Fruit fly (Drosophila melanogaster) whole organism, prepupa: ENCODE data around the gene mRpL20.

Experiments used
- Blimp-1 ChIP-seq: fragments of 200-800 bp; sonication (Bioruptor generic); optimal IDR thresholded peaks from 3 replicates; lab custom pipeline; 2017; ENCODE audit warnings: missing biosample characterization, missing genetic modification characterization, mild to moderate bottlenecking, moderate library complexity, missing genetic modification reagents
- CG10631 ChIP-seq: fragments of 200-800 bp; sonication (Bioruptor generic); optimal IDR thresholded peaks from 2 replicates; lab custom pipeline; 2016; ENCODE audit warnings: missing biosample characterization, missing genetic modification characterization
- CG10669 ChIP-seq: fragments of 200-800 bp; sonication (Bioruptor generic); optimal IDR thresholded peaks from 3 replicates; lab custom pipeline; 2018; ENCODE audit warnings: missing biosample characterization, mild to moderate bottlenecking, missing genetic modification characterization, moderate library complexity
- CG11294 ChIP-seq: fragments of 200-800 bp; sonication (Bioruptor generic); IDR thresholded peaks from 2 replicates; pipeline ENCODE4 v1.3.6; 2022; ENCODE audit warnings: missing biosample characterization, missing genetic modification characterization
- CG11902 ChIP-seq: fragments of 200-800 bp; sonication (Bioruptor generic); optimal IDR thresholded peaks from 3 replicates; lab custom pipeline; 2016; ENCODE audit warnings: missing biosample characterization, missing genetic modification characterization
- CG15336 ChIP-seq: fragments of 200-800 bp; sonication (Bioruptor generic); IDR thresholded peaks from 2 replicates; pipeline ENCODE4 v1.3.6; 2022; ENCODE audit warnings: missing biosample characterization, missing genetic modification characterization
- CG1621 ChIP-seq: fragments of 200-800 bp; sonication (Bioruptor generic); optimal IDR thresholded peaks from 3 replicates; lab custom pipeline; 2018; ENCODE audit warnings: missing biosample characterization, mild to moderate bottlenecking, missing genetic modification characterization
- CG16779 ChIP-seq: fragments of 200-800 bp; sonication (Bioruptor generic); optimal IDR thresholded peaks from 3 replicates; lab custom pipeline; 2017; ENCODE audit warnings: missing biosample characterization, mild to moderate bottlenecking, missing genetic modification characterization
- CG3032 ChIP-seq: fragments of 200-800 bp; optimal IDR thresholded peaks from 2 replicates; lab custom pipeline; 2019; ENCODE audit warnings: missing biosample characterization, mild to moderate bottlenecking, missing genetic modification characterization, moderate library complexity
- CG31627 ChIP-seq: fragments of 200-800 bp; sonication (Bioruptor generic); optimal IDR thresholded peaks from 3 replicates; lab custom pipeline; 2016; ENCODE audit warnings: missing biosample characterization, missing genetic modification characterization
- CG32006 ChIP-seq: fragments of 200-800 bp; sonication (Bioruptor generic); optimal IDR thresholded peaks from 3 replicates; lab custom pipeline; 2017; ENCODE audit warnings: missing biosample characterization, mild to moderate bottlenecking, missing genetic modification characterization
- CG34406 ChIP-seq: fragments of 200-800 bp; sonication (Bioruptor generic); optimal IDR thresholded peaks from 3 replicates; lab custom pipeline; 2016; ENCODE audit warnings: missing biosample characterization, missing genetic modification characterization
- CG4318 ChIP-seq: fragments of 200-800 bp; sonication (Bioruptor generic); optimal IDR thresholded peaks from 3 replicates; lab custom pipeline; 2017; ENCODE audit warnings: missing biosample characterization, mild to moderate bottlenecking, missing genetic modification characterization
- CG6163 ChIP-seq: fragments of 200-800 bp; sonication (Bioruptor generic); IDR thresholded peaks from 3 replicates; pipeline ENCODE4 v1.3.6; 2022; ENCODE audit warnings: missing biosample characterization, missing genetic modification characterization
- CG6276 ChIP-seq: fragments of 200-800 bp; sonication (Bioruptor generic); optimal IDR thresholded peaks from 2 replicates; lab custom pipeline; 2017; ENCODE audit warnings: missing biosample characterization, mild to moderate bottlenecking, missing genetic modification characterization
- CG6792 ChIP-seq: fragments of 200-800 bp; sonication (Bioruptor generic); optimal IDR thresholded peaks from 3 replicates; lab custom pipeline; 2016; ENCODE audit warnings: missing biosample characterization, missing genetic modification characterization
- CG6854 ChIP-seq: fragments of 200-800 bp; sonication (Bioruptor generic); optimal IDR thresholded peaks from 2 replicates; lab custom pipeline; 2017; ENCODE audit warnings: missing biosample characterization, mild to moderate bottlenecking, missing genetic modification characterization
- CG7368 ChIP-seq: fragments of 200-800 bp; sonication (Bioruptor generic); optimal IDR thresholded peaks from 3 replicates; lab custom pipeline; 2016; ENCODE audit warnings: missing biosample characterization, missing genetic modification characterization
- CG8119 ChIP-seq: fragments of 200-800 bp; sonication (Bioruptor generic); IDR thresholded peaks from 3 replicates; pipeline ENCODE4 v1.3.6; 2022; ENCODE audit warnings: missing biosample characterization, missing genetic modification characterization
- CG9139 ChIP-seq: fragments of 200-800 bp; sonication (Bioruptor generic); optimal IDR thresholded peaks from 3 replicates; lab custom pipeline; 2017; ENCODE audit warnings: missing biosample characterization, mild to moderate bottlenecking, missing genetic modification characterization
- Eip75B ChIP-seq: fragments of 200-800 bp; sonication (Bioruptor generic); optimal IDR thresholded peaks from 3 replicates; lab custom pipeline; 2016; ENCODE audit warnings: missing biosample characterization, missing genetic modification characterization
- Eip78C ChIP-seq: fragments of 200-800 bp; sonication (Bioruptor generic); peaks from one replicate; lab custom pipeline; 2016; ENCODE audit warnings: missing biosample characterization, missing genetic modification characterization
- Eip93F ChIP-seq: fragments of 200-800 bp; sonication (Bioruptor generic); optimal IDR thresholded peaks from 2 replicates; lab custom pipeline; 2016; ENCODE audit warnings: missing biosample characterization, mild to moderate bottlenecking, missing genetic modification characterization
- Gug ChIP-seq: fragments of 200-800 bp; sonication (Bioruptor generic); IDR thresholded peaks from 2 replicates; pipeline ENCODE4 v1.3.6; 2022; ENCODE audit warnings: missing biosample characterization, missing genetic modification characterization
- Hr38 ChIP-seq: sonication (Bioruptor generic); optimal IDR thresholded peaks from 2 replicates; lab custom pipeline; 2016; ENCODE audit warnings: missing biosample characterization, missing genetic modification characterization
- Hr39 ChIP-seq: fragments of 200-800 bp; sonication (Bioruptor generic); optimal IDR thresholded peaks from 2 replicates; lab custom pipeline; 2016; ENCODE audit warnings: missing biosample characterization, missing genetic modification characterization
- Met ChIP-seq: fragments of 200-800 bp; sonication (Bioruptor generic); optimal IDR thresholded peaks from 3 replicates; lab custom pipeline; 2016; ENCODE audit warnings: missing biosample characterization, missing genetic modification characterization
- OdsH ChIP-seq: fragments of 200-800 bp; sonication (Bioruptor generic); optimal IDR thresholded peaks from 3 replicates; lab custom pipeline; 2016; ENCODE audit warnings: missing biosample characterization, missing genetic modification characterization
- Smox ChIP-seq: fragments of 200-800 bp; sonication (Bioruptor generic); optimal IDR thresholded peaks from 3 replicates; lab custom pipeline; 2016; ENCODE audit warnings: missing biosample characterization, missing genetic modification characterization
- Sox14 ChIP-seq: fragments of 200-800 bp; sonication (Bioruptor generic); optimal IDR thresholded peaks from 3 replicates; lab custom pipeline; 2016; ENCODE audit warnings: missing biosample characterization, missing genetic modification characterization
- Sox15 ChIP-seq: fragments of 200-800 bp; sonication (Bioruptor generic); optimal IDR thresholded peaks from 3 replicates; lab custom pipeline; 2016; ENCODE audit warnings: missing biosample characterization, missing genetic modification characterization
- acj6 ChIP-seq: fragments of 200-800 bp; sonication (Bioruptor generic); optimal IDR thresholded peaks from 3 replicates; lab custom pipeline; 2016; ENCODE audit warnings: missing biosample characterization, missing genetic modification characterization
- cyc ChIP-seq: fragments of 200-800 bp; sonication (Bioruptor generic); optimal IDR thresholded peaks from 3 replicates; lab custom pipeline; 2016; ENCODE audit warnings: missing biosample characterization, missing genetic modification characterization
- dac ChIP-seq: fragments of 200-800 bp; sonication (Bioruptor generic); optimal IDR thresholded peaks from 2 replicates; lab custom pipeline; 2017; ENCODE audit warnings: missing biosample characterization, mild to moderate bottlenecking, missing genetic modification characterization
- dsx ChIP-seq: fragments of 200-800 bp; optimal IDR thresholded peaks from 3 replicates; lab custom pipeline; 2019; ENCODE audit warnings: missing biosample characterization, mild to moderate bottlenecking, missing genetic modification characterization, moderate library complexity; ENCODE audit not compliant: poor library complexity, severe bottlenecking
- eg ChIP-seq: fragments of 200-800 bp; sonication (Bioruptor generic); IDR thresholded peaks from 3 replicates; pipeline ENCODE4 v1.3.6; 2022; ENCODE audit warnings: missing biosample characterization, missing genetic modification characterization
- esn ChIP-seq: fragments of 200-800 bp; sonication (Bioruptor generic); optimal IDR thresholded peaks from 2 replicates; lab custom pipeline; 2016; ENCODE audit warnings: missing biosample characterization, mild to moderate bottlenecking, missing genetic modification characterization, moderate library complexity
- fd85E ChIP-seq: fragments of 200-800 bp; sonication (Bioruptor generic); optimal IDR thresholded peaks from 3 replicates; lab custom pipeline; 2016; ENCODE audit warnings: missing biosample characterization, missing genetic modification characterization
- fkh ChIP-seq: fragments of 200-800 bp; sonication (Bioruptor generic); optimal IDR thresholded peaks from 3 replicates; lab custom pipeline; 2017; ENCODE audit warnings: missing biosample characterization, mild to moderate bottlenecking, missing genetic modification characterization, moderate library complexity
- lz ChIP-seq: fragments of 200-800 bp; sonication (Bioruptor generic); optimal IDR thresholded peaks from 3 replicates; lab custom pipeline; 2016; ENCODE audit warnings: missing biosample characterization, missing genetic modification characterization
- net ChIP-seq: fragments of 200-800 bp; sonication (Bioruptor generic); optimal IDR thresholded peaks from 3 replicates; lab custom pipeline; 2016; ENCODE audit warnings: missing biosample characterization, missing genetic modification characterization
- salr ChIP-seq, 2 experiments: fragments of 200-800 bp; sonication (Bioruptor generic); optimal IDR thresholded peaks; 3 replicates each; lab custom pipeline; 2016 to 2018; ENCODE audit warnings: missing biosample characterization in 2 of 2, missing genetic modification characterization in 2 of 2, mild to moderate bottlenecking in 1 of 2
- spab ChIP-seq: fragments of 200-800 bp; sonication (Bioruptor generic); optimal IDR thresholded peaks from 2 replicates; lab custom pipeline; 2017; ENCODE audit warnings: missing biosample characterization, mild to moderate bottlenecking, missing genetic modification characterization, missing genetic modification reagents
- ss ChIP-seq, 2 experiments: fragments of 200-800 bp; sonication (Bioruptor generic); optimal IDR thresholded peaks; 2 replicates in 1 of 2; 3 replicates in 1 of 2; lab custom pipeline; 2017 to 2018; ENCODE audit warnings: mild to moderate bottlenecking in 2 of 2, missing biosample characterization in 2 of 2, missing genetic modification characterization in 2 of 2, moderate library complexity in 1 of 2
- svp ChIP-seq: fragments of 200-800 bp; sonication (Bioruptor generic); peaks from one replicate; lab custom pipeline; 2016; ENCODE audit warnings: missing biosample characterization, missing genetic modification characterization
- topi ChIP-seq: fragments of 200-800 bp; sonication (Bioruptor generic); optimal IDR thresholded peaks from 3 replicates; lab custom pipeline; 2016; ENCODE audit warnings: missing biosample characterization, missing genetic modification characterization
- vri ChIP-seq: fragments of 200-800 bp; sonication (Bioruptor generic); optimal IDR thresholded peaks from 3 replicates; lab custom pipeline; 2016; ENCODE audit warnings: missing biosample characterization, mild to moderate bottlenecking, missing genetic modification characterization

Gene mRpL20

dm6 chr3L:13022854-13023560 is 5.3 kb upstream of the mRpL20 start, which contains the start of gene RpS12 (continued):
- peak; percentile 51 for TF ChIP-seq CG1621
- peak; percentile 65 for TF ChIP-seq svp (GFP tag; lab: Kevin White, UChicago)
- peak; percentile 26 for TF ChIP-seq spab (GFP tag; lab: Kevin White, UChicago)
- peak; percentile 40 for TF ChIP-seq CG10669
- TF ChIP-seq CG11294 = 0 out of 2 replicates have a peak, but pooled peaks have one; percentile 6
- peak; percentile 77 for TF ChIP-seq CG31627
- TF ChIP-seq CG32006 (GFP tag; lab: Kevin White, UChicago) = peak; percentile 48
- TF ChIP-seq salr (GFP tag; optimal IDR thresholded peaks at IDR 0.05; lab: Kevin White, UChicago) = peak; percentile 60 to 66
- peak; percentile 47 for TF ChIP-seq CG6792 (GFP tag; lab: Kevin White, UChicago)
- TF ChIP-seq CG16779 = peak; percentile 12
- no peak for TF ChIP-seq Hr38
- TF ChIP-seq lz (GFP tag; lab: Kevin White, UChicago) = peak; percentile 79
- peak; percentile 27 for TF ChIP-seq Eip75B (GFP tag; lab: Kevin White, UChicago)
- peak; percentile 90 for TF ChIP-seq CG6854
- no peak; the same call in 2 of the 3 replicates for TF ChIP-seq CG8119
- TF ChIP-seq CG4318 (GFP tag; lab: Kevin White, UChicago) = peak; percentile 40
- TF ChIP-seq Blimp-1 (GFP tag; lab: Kevin White, UChicago) = peak; percentile 40
- TF ChIP-seq fkh (GFP tag; lab: Kevin White, UChicago) = peak; percentile 25

- TF ChIP-seq CG15336 (GFP tag; lab: Robert Waterston, UW) (0 out of 2 replicates have a peak, but pooled peaks have one; percentile 8), CG34406 (GFP tag; lab: Kevin White, UChicago) (no peak), CG8119 (no peak), Blimp-1 (GFP tag; lab: Kevin White, UChicago) (no peak), fd85E (GFP tag; lab: Kevin White, UChicago) (no peak), net (GFP tag; lab: Kevin White, UChicago) (no peak), svp (GFP tag; lab: Kevin White, UChicago) (no peak), fkh (GFP tag; lab: Kevin White, UChicago) (peak; percentile 77), vri (GFP tag; lab: Kevin White, UChicago) (peak; percentile 13), acj6 (GFP tag; lab: Kevin White, UChicago) (no peak), CG3032 (tag; lab: Kevin White, UChicago) (no peak), Eip75B (GFP tag; lab: Kevin White, UChicago) (no peak), Eip78C (GFP tag; lab: Kevin White, UChicago) (peak; percentile 38), Hr38 (no peak), CG6854 (peak; percentile 27), Sox15 (no peak), CG7368 (GFP tag; lab: Kevin White, UChicago) (peak; percentile 12), Sox14 (GFP tag; lab: Kevin White, UChicago) (no peak), CG6163 (GFP tag; lab: Robert Waterston, UW) (peak; percentile 52), Eip93F (GFP tag; lab: Kevin White, UChicago) (peak; percentile 42), salr (GFP tag; optimal IDR thresholded peaks at IDR 0.05; lab: Kevin White, UChicago) (no peak), CG6276 (no peak), dac (no peak), CG11902 (GFP tag; lab: Kevin White, UChicago) (no peak), CG10631 (GFP tag; lab: Kevin White, UChicago) (no peak), topi (GFP tag; lab: Kevin White, UChicago) (peak; percentile 6), Gug (GFP tag; lab: Robert Waterston, UW) (peak; percentile 38; the same call in 1 of the 2 replicates), ss (GFP tag; optimal IDR thresholded peaks at IDR 0.05; lab: Kevin White, UChicago) (no peak), Hr39 (GFP tag; lab: Kevin White, UChicago) (no peak), cyc (GFP tag; lab: Kevin White, UChicago) (no peak), Smox (peak; percentile 5), CG32006 (GFP tag; lab: Kevin White, UChicago) (no peak), OdsH (no peak), eg (GFP tag; lab: Robert Waterston, UW) (peak; percentile 59), esn (GFP tag; lab: Kevin White, UChicago) (no peak), dsx (GFP tag; lab: Kevin White, UChicago) (no peak), Met (GFP tag; lab: Kevin White, UChicago) (no peak), CG9139 (GFP tag; lab: Kevin White, UChicago) (no peak)
Observed at dm6 chr3L:13022160-13022853, 4.6 kb upstream of the mRpL20 start, which contains the start of gene Adk2. Gene Adk2 (minus strand): TSS chr3L:13022688.
